Worm (Caenorhabditis elegans): ENCODE measurements around the gene oac-39.
A peak's percentile ranks its signal among the peaks of the same experiment; 100 is the strongest.
"Not testable (repeated sequence)": the region's sequence is repeated elsewhere in the genome, so short reads cannot be mapped to it uniquely, and the experiment has no call there.

oac-39 gene

ce11 chrV:216847-217246 is 34.7 kb downstream of the oac-39 start, which contains the start of gene srh-78:
Gene srh-78, plus strand, starts transcription at chrV:217147.
- no peak for TF ChIP-seq aptf-3 (GFP tag; IDR thresholded peaks at IDR 0.05)
- TF ChIP-seq F39B2.1 (GFP tag; IDR thresholded peaks at IDR 0.05) = no peak
- TF ChIP-seq lsy-27 (tag; optimal IDR thresholded peaks at IDR 0.05; ENCODE audit: borderline replicate concordance, insufficient read depth) = no peak
- no peak for TF ChIP-seq K11D2.4 (GFP tag; IDR thresholded peaks at IDR 0.05)
- no peak for TF ChIP-seq Y95B8A.8 (GFP tag; IDR thresholded peaks at IDR 0.05)
- no peak for TF ChIP-seq mel-28 (tag; optimal IDR thresholded peaks at IDR 0.05; ENCODE audit: borderline replicate concordance)
- TF ChIP-seq rec-8 (tag; optimal IDR thresholded peaks at IDR 0.05) = no peak
- no peak for TF ChIP-seq unc-62 (GFP tag; optimal IDR thresholded peaks at IDR 0.05)

- TF ChIP-seq dox-1 (GFP tag; IDR thresholded peaks at IDR 0.05) (no peak), Y95B8A.8 (GFP tag; IDR thresholded peaks at IDR 0.05) (no peak), fkh-3 (tag; optimal IDR thresholded peaks at IDR 0.05) (no peak), ama-1 (optimal IDR thresholded peaks at IDR 0.05) (no peak), ama-1 (GFP tag; optimal IDR thresholded peaks at IDR 0.05) (no peak), sptf-2 (GFP tag; optimal IDR thresholded peaks at IDR 0.05) (no peak), madf-8 (GFP tag; conservative IDR thresholded peaks at IDR 0.05) (no peak), xnd-1 (tag; optimal IDR thresholded peaks at IDR 0.05) (no peak), ztf-22 (GFP tag; optimal IDR thresholded peaks at IDR 0.05) (no peak), dpff-1 (tag; optimal IDR thresholded peaks at IDR 0.05) (no peak)
Observed at ce11 chrV:215697-216096, 35.9 kb downstream of the oac-39 start.

ce11 chrV:212687-213086 is 38.9 kb downstream of the oac-39 start, which contains the start of gene DC2.5:
Gene DC2.5, minus strand, starts transcription at chrV:212787.
- not testable (repeated sequence) for TF ChIP-seq nhr-120, egrh-3, ekl-4 (GFP tag; IDR thresholded peaks at IDR 0.05)

ce11 chrV:211388-212168 is 40.0 kb downstream of the oac-39 start:
- TF ChIP-seq nhr-80 (tag; optimal IDR thresholded peaks at IDR 0.05) (peak; percentile 51), snpc-3.4 (tag; optimal IDR thresholded peaks at IDR 0.05) (no peak)

- TF ChIP-seq C17E4.6 (GFP tag; IDR thresholded peaks at IDR 0.05) (no peak), nfyb-1 (GFP tag; IDR thresholded peaks at IDR 0.05) (peak; percentile 67; the same call in 1 of the 2 replicates), F49E8.2 (tag; optimal IDR thresholded peaks at IDR 0.05; ENCODE audit: insufficient read depth) (no peak)
Observed at ce11 chrV:206814-207213, 44.7 kb downstream of the oac-39 start.

- TF ChIP-seq B0336.3 (GFP tag; IDR thresholded peaks at IDR 0.05) (0 out of 2 replicates have a peak, but pooled peaks have one; percentile 38), ceh-27 (GFP tag; optimal IDR thresholded peaks at IDR 0.05) (no peak), nhr-80 (tag; optimal IDR thresholded peaks at IDR 0.05) (peak; percentile 56), hmg-1.2 (GFP tag; IDR thresholded peaks at IDR 0.05) (peak; percentile 79; the same call in 1 of the 2 replicates), somi-1 (GFP tag; optimal IDR thresholded peaks at IDR 0.05) (no peak), mxl-1 (tag; optimal IDR thresholded peaks at IDR 0.05) (no peak), zfh-2 (GFP tag; conservative IDR thresholded peaks at IDR 0.05) (0 out of 2 replicates have a peak, but pooled peaks have one; percentile 16), Y56A3A.18 (GFP tag; IDR thresholded peaks at IDR 0.05) (no peak), T07F8.4 (tag; optimal IDR thresholded peaks at IDR 0.05) (no peak), cebp-1 (GFP tag; IDR thresholded peaks at IDR 0.05) (peak; percentile 12; the same call in 1 of the 2 replicates), cebp-1 (tag; optimal IDR thresholded peaks at IDR 0.05) (peak; percentile 82), dox-1 (GFP tag; IDR thresholded peaks at IDR 0.05) (no peak), attf-5 (GFP tag; optimal IDR thresholded peaks at IDR 0.05) (peak; percentile 21), tbp1 (GFP tag; optimal IDR thresholded peaks at IDR 0.05) (no peak), pha-4 (tag; optimal IDR thresholded peaks at IDR 0.05) (peak; percentile 32), bed-1 (GFP tag; IDR thresholded peaks at IDR 0.05) (no peak)
Observed at ce11 chrV:203855-204432, 47.6 kb downstream of the oac-39 start, which contains the start of gene lec-12. Gene lec-12, plus strand, starts transcription at chrV:204382.
